Worm (Caenorhabditis elegans): ENCODE data around the gene ift-139.

ift-139 gene

ce11 chrIII:6011310-6011709 is 28.0 kb downstream of the ift-139 start:
- TF ChIP-seq flt-1 (GFP tag; IDR thresholded peaks at IDR 0.05), result no peak
- no peak for TF ChIP-seq sea-1 (GFP tag; conservative IDR thresholded peaks at IDR 0.05)
- no peak for TF ChIP-seq B0310.2 (tag; optimal IDR thresholded peaks at IDR 0.05)
- no peak for TF ChIP-seq ets-7 (tag; optimal IDR thresholded peaks at IDR 0.05)
- TF ChIP-seq ceh-13 (GFP tag; optimal IDR thresholded peaks at IDR 0.05), result no peak
- no peak for TF ChIP-seq pes-1 (GFP tag; IDR thresholded peaks at IDR 0.05)
- TF ChIP-seq aly-1 (tag; optimal IDR thresholded peaks at IDR 0.05), result no peak
- TF ChIP-seq hmbx-1 (tag; optimal IDR thresholded peaks at IDR 0.05), result no peak
- TF ChIP-seq tbx-37 (GFP tag; conservative IDR thresholded peaks at IDR 0.05), result no peak
- no peak for TF ChIP-seq scrt-1 (GFP tag; IDR thresholded peaks at IDR 0.05)
- TF ChIP-seq hmg-4 (GFP tag; optimal IDR thresholded peaks at IDR 0.05), result no peak
- no peak for TF ChIP-seq F13C5.2 (tag; optimal IDR thresholded peaks at IDR 0.05)

ce11 chrIII:6008989-6009610 is 30.2 kb downstream of the ift-139 start, which contains the start of the genes gcna-1 and eftu-2:
Gene gcna-1, minus strand, starts transcription at chrIII:6009084.
Gene eftu-2, plus strand, starts transcription at chrIII:6009560.
- no peak for TF ChIP-seq pes-1 (GFP tag; IDR thresholded peaks at IDR 0.05)
- no peak for TF ChIP-seq scrt-1 (GFP tag; IDR thresholded peaks at IDR 0.05)
- TF ChIP-seq sea-1 (GFP tag; conservative IDR thresholded peaks at IDR 0.05), result no peak
- TF ChIP-seq B0310.2 (tag; optimal IDR thresholded peaks at IDR 0.05), result no peak
- no peak for TF ChIP-seq flt-1 (GFP tag; IDR thresholded peaks at IDR 0.05)
- no peak for TF ChIP-seq hmg-4 (GFP tag; optimal IDR thresholded peaks at IDR 0.05)
- no peak for TF ChIP-seq ceh-13 (GFP tag; optimal IDR thresholded peaks at IDR 0.05)

- TF ChIP-seq aly-1 (tag; optimal IDR thresholded peaks at IDR 0.05), result no peak
- no peak for TF ChIP-seq ceh-13 (GFP tag; optimal IDR thresholded peaks at IDR 0.05)
- no peak for TF ChIP-seq scrt-1 (GFP tag; IDR thresholded peaks at IDR 0.05)
- TF ChIP-seq hnd-1 (tag; optimal IDR thresholded peaks at IDR 0.05), result no peak
- TF ChIP-seq F13C5.2 (tag; optimal IDR thresholded peaks at IDR 0.05), result no peak
- no peak for TF ChIP-seq ets-7 (tag; optimal IDR thresholded peaks at IDR 0.05)
- no peak for TF ChIP-seq pes-1 (GFP tag; IDR thresholded peaks at IDR 0.05)
- TF ChIP-seq tbx-37 (GFP tag; conservative IDR thresholded peaks at IDR 0.05), result no peak
- TF ChIP-seq ceh-36 (tag; optimal IDR thresholded peaks at IDR 0.05), result no peak
- TF ChIP-seq flt-1 (GFP tag; IDR thresholded peaks at IDR 0.05), result no peak
- no peak for TF ChIP-seq tra-4 (tag; optimal IDR thresholded peaks at IDR 0.05)
- no peak for TF ChIP-seq sea-1 (GFP tag; conservative IDR thresholded peaks at IDR 0.05)
- no peak for TF ChIP-seq hmbx-1 (tag; optimal IDR thresholded peaks at IDR 0.05)
- no peak for TF ChIP-seq B0310.2 (tag; optimal IDR thresholded peaks at IDR 0.05)
- no peak for TF ChIP-seq hmg-4 (GFP tag; optimal IDR thresholded peaks at IDR 0.05)
- no peak for TF ChIP-seq tbx-11 (GFP tag; IDR thresholded peaks at IDR 0.05)
- TF ChIP-seq ama-1 (optimal IDR thresholded peaks at IDR 0.05), result no peak
Measured at ce11 chrIII:6006453-6006852, 32.8 kb downstream of the ift-139 start.

ce11 chrIII:6002024-6002423 is 37.2 kb downstream of the ift-139 start:
- TF ChIP-seq sea-1 (GFP tag; conservative IDR thresholded peaks at IDR 0.05), result no peak
- TF ChIP-seq tbx-11 (GFP tag; IDR thresholded peaks at IDR 0.05), result no peak
- TF ChIP-seq aly-1 (tag; optimal IDR thresholded peaks at IDR 0.05), result no peak
- no peak for TF ChIP-seq tra-4 (tag; optimal IDR thresholded peaks at IDR 0.05)
- no peak for TF ChIP-seq F13C5.2 (tag; optimal IDR thresholded peaks at IDR 0.05)
- no peak for TF ChIP-seq ama-1 (optimal IDR thresholded peaks at IDR 0.05)
- TF ChIP-seq hnd-1 (tag; optimal IDR thresholded peaks at IDR 0.05), result no peak
- no peak for TF ChIP-seq hmg-4 (GFP tag; optimal IDR thresholded peaks at IDR 0.05)
- TF ChIP-seq pes-1 (GFP tag; IDR thresholded peaks at IDR 0.05), result no peak
- TF ChIP-seq tbx-37 (GFP tag; conservative IDR thresholded peaks at IDR 0.05), result no peak
- TF ChIP-seq scrt-1 (GFP tag; IDR thresholded peaks at IDR 0.05), result no peak
- TF ChIP-seq hmbx-1 (tag; optimal IDR thresholded peaks at IDR 0.05), result no peak

- TF ChIP-seq hmg-4 (GFP tag; optimal IDR thresholded peaks at IDR 0.05) (no peak), B0310.2 (tag; optimal IDR thresholded peaks at IDR 0.05) (no peak), ceh-13 (GFP tag; optimal IDR thresholded peaks at IDR 0.05) (no peak), hnd-1 (tag; optimal IDR thresholded peaks at IDR 0.05) (no peak), flt-1 (GFP tag; IDR thresholded peaks at IDR 0.05) (no peak), hmbx-1 (tag; optimal IDR thresholded peaks at IDR 0.05) (no peak), F13C5.2 (tag; optimal IDR thresholded peaks at IDR 0.05) (no peak), tra-4 (tag; optimal IDR thresholded peaks at IDR 0.05) (no peak), pes-1 (GFP tag; IDR thresholded peaks at IDR 0.05) (no peak), ceh-36 (tag; optimal IDR thresholded peaks at IDR 0.05) (no peak), sea-1 (GFP tag; conservative IDR thresholded peaks at IDR 0.05) (no peak), tbx-11 (GFP tag; IDR thresholded peaks at IDR 0.05) (no peak), scrt-1 (GFP tag; IDR thresholded peaks at IDR 0.05) (no peak), ets-7 (tag; optimal IDR thresholded peaks at IDR 0.05) (no peak)
Measured at ce11 chrIII:5999629-6000028, 39.6 kb downstream of the ift-139 start.

ce11 chrIII:5998640-5999039 is 40.6 kb downstream of the ift-139 start:
- no peak for TF ChIP-seq hmbx-1 (tag; optimal IDR thresholded peaks at IDR 0.05)
- no peak for TF ChIP-seq ets-7 (tag; optimal IDR thresholded peaks at IDR 0.05)

ce11 chrIII:5992913-5993312 is 46.4 kb downstream of the ift-139 start, which contains the start of gene T04C9.1:
Gene T04C9.1, plus strand, starts transcription at chrIII:5993213.
- TF ChIP-seq tbx-37 (GFP tag; conservative IDR thresholded peaks at IDR 0.05), result no peak
- no peak for TF ChIP-seq ceh-13 (GFP tag; optimal IDR thresholded peaks at IDR 0.05)
- TF ChIP-seq hmg-4 (GFP tag; optimal IDR thresholded peaks at IDR 0.05), result no peak
- TF ChIP-seq aly-1 (tag; optimal IDR thresholded peaks at IDR 0.05), result no peak
- TF ChIP-seq ets-7 (tag; optimal IDR thresholded peaks at IDR 0.05), result no peak
- no peak for TF ChIP-seq pes-1 (GFP tag; IDR thresholded peaks at IDR 0.05)
- no peak for TF ChIP-seq scrt-1 (GFP tag; IDR thresholded peaks at IDR 0.05)
- no peak for TF ChIP-seq tra-4 (tag; optimal IDR thresholded peaks at IDR 0.05)
- no peak for TF ChIP-seq F13C5.2 (tag; optimal IDR thresholded peaks at IDR 0.05)

- TF ChIP-seq ama-1 (optimal IDR thresholded peaks at IDR 0.05) (no peak), hmbx-1 (tag; optimal IDR thresholded peaks at IDR 0.05) (no peak), sea-1 (GFP tag; conservative IDR thresholded peaks at IDR 0.05) (no peak), ets-7 (tag; optimal IDR thresholded peaks at IDR 0.05) (no peak), scrt-1 (GFP tag; IDR thresholded peaks at IDR 0.05) (no peak), tra-4 (tag; optimal IDR thresholded peaks at IDR 0.05) (no peak)
Measured at ce11 chrIII:5992043-5992442, 47.2 kb downstream of the ift-139 start.

All from whole organism, early embryonic.